Worm (Caenorhabditis elegans): Measurements from ENCODE around the gene srh-27.
A peak's percentile ranks its signal among the peaks of the same experiment; 100 is the strongest.

Gene srh-27

ce11 chrII:12444679-12445376, 3.5 kb upstream of the srh-27 start, which contains the start of the genes W05H5.1 and pitr-6:
TSS of gene W05H5.1 (minus strand) at chrII:12444779.
TSS of gene pitr-6 (plus strand) at chrII:12445326.
- TF ChIP-seq ztf-28 (GFP tag; IDR thresholded peaks at IDR 0.05) (0 out of 2 replicates have a peak, but pooled peaks have one; percentile 15), F22D6.2 (tag; optimal IDR thresholded peaks at IDR 0.05) (no peak), nfya-1 (tag; optimal IDR thresholded peaks at IDR 0.05; ENCODE audit: borderline replicate concordance, insufficient read depth) (no peak), snpc-4 (GFP tag; optimal IDR thresholded peaks at IDR 0.05) (no peak), snpc-4 (tag; optimal IDR thresholded peaks at IDR 0.05) (no peak)

ce11 chrII:12449849-12450248, 1.5 kb downstream of the srh-27 start, which contains the start of gene sre-34:
TSS of gene sre-34 (plus strand) at chrII:12450149.
- no peak for TF ChIP-seq sdz-38 (tag; optimal IDR thresholded peaks at IDR 0.05)
- TF ChIP-seq repo-1 (tag; optimal IDR thresholded peaks at IDR 0.05), result no peak
- no peak for TF ChIP-seq lin-54 (GFP tag; optimal IDR thresholded peaks at IDR 0.05)
- no peak for TF ChIP-seq madf-3 (GFP tag; IDR thresholded peaks at IDR 0.05)
- no peak for TF ChIP-seq ztf-28 (GFP tag; IDR thresholded peaks at IDR 0.05)
- TF ChIP-seq ztf-25 (GFP tag; IDR thresholded peaks at IDR 0.05), result no peak
- no peak for TF ChIP-seq K11D2.4 (GFP tag; IDR thresholded peaks at IDR 0.05)
- no peak for TF ChIP-seq C17E4.6 (GFP tag; IDR thresholded peaks at IDR 0.05)
- no peak for TF ChIP-seq F57C9.4 (tag; optimal IDR thresholded peaks at IDR 0.05)
- TF ChIP-seq tbp1 (GFP tag; optimal IDR thresholded peaks at IDR 0.05), result no peak
- TF ChIP-seq F10E7.11 (tag; optimal IDR thresholded peaks at IDR 0.05), result no peak
- TF ChIP-seq bed-1 (GFP tag; IDR thresholded peaks at IDR 0.05), result no peak
- no peak for TF ChIP-seq egl-44 (GFP tag; IDR thresholded peaks at IDR 0.05)
- no peak for TF ChIP-seq Y95B8A.8 (GFP tag; IDR thresholded peaks at IDR 0.05)
- TF ChIP-seq ceh-40 (GFP tag; IDR thresholded peaks at IDR 0.05), result no peak
- TF ChIP-seq ZK185.1 (tag; optimal IDR thresholded peaks at IDR 0.05; ENCODE audit: poor library complexity, severe bottlenecking), result no peak

ce11 chrII:12452754-12453352, 4.5 kb downstream of the srh-27 start, which contains the start of the genes sre-35 and sre-33:
TSS of gene sre-35 (minus strand) at chrII:12452854.
TSS of gene sre-33 (plus strand) at chrII:12453302.
- no peak for TF ChIP-seq xnd-1 (tag; optimal IDR thresholded peaks at IDR 0.05)
- TF ChIP-seq F57C9.4 (tag; optimal IDR thresholded peaks at IDR 0.05), result no peak
- no peak for TF ChIP-seq hlh-12 (tag; optimal IDR thresholded peaks at IDR 0.05)
- no peak for TF ChIP-seq pha-4 (tag; optimal IDR thresholded peaks at IDR 0.05)
- no peak for TF ChIP-seq lin-35 (GFP tag; optimal IDR thresholded peaks at IDR 0.05)
- no peak for TF ChIP-seq F55B11.4 (tag; optimal IDR thresholded peaks at IDR 0.05; ENCODE audit: borderline replicate concordance, insufficient read depth)
- TF ChIP-seq unc-130 (GFP tag; optimal IDR thresholded peaks at IDR 0.05), result no peak
- TF ChIP-seq atf-7 (tag; optimal IDR thresholded peaks at IDR 0.05), result no peak
- no peak for TF ChIP-seq dox-1 (GFP tag; IDR thresholded peaks at IDR 0.05)
- TF ChIP-seq ZK185.1 (tag; optimal IDR thresholded peaks at IDR 0.05; ENCODE audit: poor library complexity, severe bottlenecking), result no peak
- no peak for TF ChIP-seq let-607 (tag; optimal IDR thresholded peaks at IDR 0.05)
- no peak for TF ChIP-seq hlh-26 (GFP tag; conservative IDR thresholded peaks at IDR 0.05)
- no peak for TF ChIP-seq akir-1 (GFP tag; optimal IDR thresholded peaks at IDR 0.05)
- TF ChIP-seq tlf-1 (GFP tag; optimal IDR thresholded peaks at IDR 0.05), result no peak
- no peak for TF ChIP-seq nhr-80 (tag; optimal IDR thresholded peaks at IDR 0.05)
- TF ChIP-seq ztf-22 (GFP tag; optimal IDR thresholded peaks at IDR 0.05), result no peak
- no peak for TF ChIP-seq ztf-6 (GFP tag; IDR thresholded peaks at IDR 0.05)
- TF ChIP-seq madf-8 (GFP tag; conservative IDR thresholded peaks at IDR 0.05), result no peak
- TF ChIP-seq K12H6.12 (tag; optimal IDR thresholded peaks at IDR 0.05), result no peak

Data from whole organism, young adult.